Fruit fly (Drosophila melanogaster): ENCODE measurements around the gene CG14811.

Gene CG14811

DNA sequence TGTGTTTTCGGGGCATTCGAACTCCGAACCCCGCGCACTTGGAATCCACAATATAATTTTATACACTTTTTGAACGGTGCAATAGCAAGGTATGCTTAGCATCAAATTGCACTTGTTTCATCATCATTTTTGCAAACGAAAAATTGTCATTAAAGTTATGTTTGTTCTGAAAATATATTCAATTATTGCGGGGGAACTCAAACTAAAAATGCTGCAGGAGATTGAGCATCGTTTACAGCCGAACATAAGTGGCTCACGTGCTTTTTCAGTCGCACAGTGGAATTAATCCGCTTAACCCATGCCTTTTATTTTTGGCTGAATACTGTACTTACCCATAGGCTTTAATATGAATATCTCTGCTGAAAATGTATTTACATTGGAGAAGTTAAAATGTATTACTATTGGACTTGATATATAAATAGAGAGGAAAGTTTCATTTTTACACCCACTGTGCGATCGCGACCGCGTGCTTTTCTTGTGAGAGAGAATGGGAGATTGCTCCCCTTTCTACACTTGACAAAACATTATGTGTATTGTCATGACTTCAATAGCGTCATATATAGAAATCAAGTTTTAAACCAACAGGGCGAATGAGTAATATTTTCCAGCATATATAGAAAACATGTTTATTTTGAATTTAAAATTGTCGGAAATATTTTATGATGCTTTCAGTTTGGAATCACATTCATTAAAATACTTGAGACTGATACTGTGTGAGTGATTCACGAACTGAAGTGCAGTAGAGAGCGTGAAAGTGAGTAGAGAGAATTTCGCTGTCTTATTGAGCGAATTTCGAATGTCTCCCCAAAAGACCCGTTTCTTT lies 8.4 kb upstream of the CG14811 start (continued):
- peak; percentile 95 for TF ChIP-seq gro (GFP tag; optimal IDR thresholded peaks at IDR 0.05)
- TF ChIP-seq tap (tag; optimal IDR thresholded peaks at IDR 0.05) = peak; percentile 96
- TF ChIP-seq CG4282 (GFP tag; optimal IDR thresholded peaks at IDR 0.05) = peak; percentile 87
- TF ChIP-seq NfI (GFP tag; optimal IDR thresholded peaks at IDR 0.05) = peak; percentile 95
- peak; percentile 94 for TF ChIP-seq Abd-B (GFP tag; optimal IDR thresholded peaks at IDR 0.05)
- peak; percentile 94 for TF ChIP-seq CG18619 (GFP tag; optimal IDR thresholded peaks at IDR 0.05)
- peak; percentile 85 for TF ChIP-seq CG16815 (GFP tag; optimal IDR thresholded peaks at IDR 0.05)
- peak; percentile 93 for TF ChIP-seq Camta (GFP tag; optimal IDR thresholded peaks at IDR 0.05)
- TF ChIP-seq H2.0 (GFP tag; IDR thresholded peaks at IDR 0.05) = peak; percentile 97
- peak; percentile 84 for TF ChIP-seq sima (GFP tag; optimal IDR thresholded peaks at IDR 0.05)
- TF ChIP-seq CG6791 (GFP tag; IDR thresholded peaks at IDR 0.05; ENCODE audit: partially characterized antibody) = no peak
- no peak for TF ChIP-seq CG7745 (tag; optimal IDR thresholded peaks at IDR 0.05)
- peak; percentile 99 for TF ChIP-seq Med (GFP tag)
- TF ChIP-seq CG8089 (GFP tag; optimal IDR thresholded peaks at IDR 0.05) = peak; percentile 89
- TF ChIP-seq ken (GFP tag; IDR thresholded peaks at IDR 0.05) = peak; percentile 98
- TF ChIP-seq CG14014 (GFP tag; IDR thresholded peaks at IDR 0.05) = peak; percentile 98
- peak; percentile 94 for TF ChIP-seq C15 (GFP tag; IDR thresholded peaks at IDR 0.05)
- TF ChIP-seq CG2678 (tag; optimal IDR thresholded peaks at IDR 0.05) = peak; percentile 97
- TF ChIP-seq Elba2 (GFP tag; optimal IDR thresholded peaks at IDR 0.05) = no peak
- TF ChIP-seq CG12219 (GFP tag; optimal IDR thresholded peaks at IDR 0.05) = peak; percentile 96
- peak; percentile 89 for TF ChIP-seq Hmx (GFP tag; optimal IDR thresholded peaks at IDR 0.05)
- TF ChIP-seq CG9609 (GFP tag; optimal IDR thresholded peaks at IDR 0.05) = peak; percentile 92
- TF ChIP-seq shn (GFP tag; optimal IDR thresholded peaks at IDR 0.05) = peak; percentile 92
- peak; percentile 85 for TF ChIP-seq fd64A (GFP tag; optimal IDR thresholded peaks at IDR 0.05)
- peak; percentile 94 for TF ChIP-seq CG9727 (GFP tag; optimal IDR thresholded peaks at IDR 0.05)
- TF ChIP-seq ap (GFP tag; IDR thresholded peaks at IDR 0.05) = peak; percentile 96
- TF ChIP-seq CG13894 (tag; optimal IDR thresholded peaks at IDR 0.05) = peak; percentile 93
- TF ChIP-seq bbx (GFP tag; IDR thresholded peaks at IDR 0.05; ENCODE audit: partially characterized antibody) = no peak
- peak; percentile 82; the same call in 1 of the 2 replicates for TF ChIP-seq ham (GFP tag; IDR thresholded peaks at IDR 0.05)
- TF ChIP-seq HHEX (GFP tag; optimal IDR thresholded peaks at IDR 0.05) = peak; percentile 94
- peak; percentile 93 for TF ChIP-seq jumu (GFP tag; optimal IDR thresholded peaks at IDR 0.05)
- peak; percentile 61 for TF ChIP-seq CG17912 (GFP tag; optimal IDR thresholded peaks at IDR 0.05)

DNA sequence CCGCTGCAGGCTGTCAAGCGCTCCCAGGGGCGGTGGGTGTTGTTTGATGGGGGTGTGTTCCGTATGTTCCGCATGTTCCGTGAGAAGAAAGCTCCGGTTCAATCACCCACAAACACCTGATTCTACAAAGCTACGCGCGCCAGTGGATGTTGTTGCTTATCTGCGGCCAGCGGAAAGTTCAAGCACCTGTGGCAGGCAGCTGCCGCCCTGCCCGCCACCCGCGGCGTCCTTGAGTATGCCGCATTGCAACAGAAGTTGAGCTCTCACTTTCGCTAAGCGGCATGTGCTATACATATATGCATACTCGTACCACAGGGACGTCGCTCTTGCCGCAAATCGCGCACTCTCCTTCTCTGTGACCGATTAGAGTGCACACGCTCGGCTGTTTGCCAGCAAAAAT lies 5.9 kb upstream of the CG14811 start:
- TF ChIP-seq CG6175 (GFP tag; IDR thresholded peaks at IDR 0.05) = peak; percentile 54; the same call in 1 of the 3 replicates
- TF ChIP-seq crol (GFP tag; IDR thresholded peaks at IDR 0.05) = 0 out of 2 replicates have a peak, but pooled peaks have one; percentile 37
- no peak for TF ChIP-seq Camta (GFP tag; optimal IDR thresholded peaks at IDR 0.05)
- no peak for TF ChIP-seq btn (GFP tag; optimal IDR thresholded peaks at IDR 0.05)
- TF ChIP-seq sens (GFP tag) = no peak
- TF ChIP-seq CG12071 (GFP tag; optimal IDR thresholded peaks at IDR 0.05) = no peak
- no peak for TF ChIP-seq dati (GFP tag; IDR thresholded peaks at IDR 0.05)
- no peak for TF ChIP-seq Ada2b (GFP tag; IDR thresholded peaks at IDR 0.05)
- no peak for TF ChIP-seq lbe (GFP tag; optimal IDR thresholded peaks at IDR 0.05)
- TF ChIP-seq CG8924 (tag; optimal IDR thresholded peaks at IDR 0.05) = no peak
- TF ChIP-seq Med (GFP tag) = peak; percentile 34
